Worm (Caenorhabditis elegans) whole organism, L1 larva: ENCODE measurements around the gene Y49F6B.14.

Experiments used
- C04F5.9 ChIP-seq: sonication (generic microtip); optimal IDR thresholded peaks from 2 replicates; lab custom pipeline; 2016; ENCODE audit warnings: missing genetic modification characterization, missing compliant biosample characterization
- C16A3.4 ChIP-seq: fragments of 150-350 bp; optimal IDR thresholded peaks from 2 replicates; lab custom pipeline; 2014; ENCODE audit warnings: missing biosample characterization, missing genetic modification characterization
- F16B12.6 ChIP-seq: fragments of 150-350 bp; optimal IDR thresholded peaks from 2 replicates; lab custom pipeline; 2014; ENCODE audit warnings: missing biosample characterization, missing genetic modification characterization
- blmp-1 ChIP-seq: fragments of 150-350 bp; optimal IDR thresholded peaks from 2 replicates; lab custom pipeline; 2014; ENCODE audit warnings: missing biosample characterization, missing genetic modification characterization
- ceh-82 ChIP-seq, 3 experiments: fragments of 150-350 bp in 1 of 3; sonication (generic microtip) in 2 of 3; optimal IDR thresholded peaks; 2 replicates each; lab custom pipeline; 2014 to 2017; ENCODE audit warnings: missing biosample characterization in 3 of 3, missing genetic modification characterization in 3 of 3
- ceh-88 ChIP-seq: fragments of 200-800 bp; sonication (Bioruptor generic); IDR thresholded peaks from 2 replicates; pipeline ENCODE4 v1.3.6; 2022; ENCODE audit warnings: missing genetic modification characterization, missing compliant biosample characterization
- dpl-1 ChIP-seq, 3 experiments: fragments of 150-350 bp in 2 of 3; sonication (generic microtip) in 1 of 3; optimal IDR thresholded peaks; 2 replicates each; lab custom pipeline; 2014 to 2017; ENCODE audit warnings: missing biosample characterization in 3 of 3, missing genetic modification characterization in 3 of 3, missing genetic modification reagents in 3 of 3
- dsc-1 ChIP-seq: sonication (generic microtip); optimal IDR thresholded peaks from 2 replicates; lab custom pipeline; 2016; ENCODE audit warnings: mild to moderate bottlenecking, missing genetic modification characterization, missing compliant biosample characterization
- efl-1 ChIP-seq, 4 experiments: fragments of 150-350 bp; optimal IDR thresholded peaks in 3 of 4; peaks in 1 of 4; 1 replicate in 1 of 4; 2 replicates in 3 of 4; lab custom pipeline; 2014; ENCODE audit warnings: missing biosample characterization in 2 of 4, missing genetic modification characterization in 2 of 4, missing genetic modification reagents in 2 of 4
- egl-13 ChIP-seq: sonication (generic microtip); optimal IDR thresholded peaks from 2 replicates; lab custom pipeline; 2016; ENCODE audit warnings: missing genotype, missing genetic modification reagents, missing genetic modification characterization, missing compliant biosample characterization
- fkh-10 ChIP-seq: sonication (generic microtip); optimal IDR thresholded peaks from 2 replicates; lab custom pipeline; 2017; ENCODE audit warnings: missing biosample characterization, missing genetic modification reagents, missing genetic modification characterization
- fkh-4 ChIP-seq: sonication (generic microtip); optimal IDR thresholded peaks from 2 replicates; lab custom pipeline; 2016; ENCODE audit warnings: missing compliant biosample characterization, missing genetic modification characterization, borderline replicate concordance
- fkh-8 ChIP-seq: sonication (generic microtip); optimal IDR thresholded peaks from 2 replicates; lab custom pipeline; 2016; ENCODE audit warnings: mild to moderate bottlenecking, missing genetic modification characterization, missing compliant biosample characterization
- fos-1 ChIP-seq: fragments of 150-350 bp; optimal IDR thresholded peaks from 2 replicates; lab custom pipeline; 2014; ENCODE audit warnings: missing biosample characterization, missing genetic modification characterization
- grh-1 ChIP-seq: fragments of 200-800 bp; sonication (Bioruptor generic); IDR thresholded peaks from 2 replicates; pipeline ENCODE4 v1.3.6; 2022; ENCODE audit warnings: missing genetic modification reagents, missing genetic modification characterization, missing compliant biosample characterization
- irx-1 ChIP-seq: sonication (generic microtip); optimal IDR thresholded peaks from 2 replicates; lab custom pipeline; 2016; ENCODE audit warnings: missing genetic modification characterization, missing compliant biosample characterization
- isw-1 ChIP-seq: fragments of 200-800 bp; sonication (Bioruptor generic); IDR thresholded peaks from 2 replicates; pipeline ENCODE4 v1.3.6; 2022; ENCODE audit warnings: missing genetic modification characterization, missing compliant biosample characterization
- lin-13 ChIP-seq: fragments of 150-350 bp; optimal IDR thresholded peaks from 2 replicates; lab custom pipeline; 2014; ENCODE audit warnings: missing biosample characterization, missing genetic modification reagents, missing genetic modification characterization
- lin-14 ChIP-seq: fragments of 200-800 bp; sonication (Bioruptor generic); optimal IDR thresholded peaks from 2 replicates; lab custom pipeline; 2018; ENCODE audit warnings: mild to moderate bottlenecking, missing genetic modification characterization, moderate library complexity, missing compliant biosample characterization
- lin-15B ChIP-seq: fragments of 150-350 bp; sonication (generic microtip); optimal IDR thresholded peaks from 3 replicates; lab custom pipeline; 2014; ENCODE audit warnings: missing biosample characterization, missing genetic modification characterization
- lin-35 ChIP-seq, 2 experiments: fragments of 150-350 bp; optimal IDR thresholded peaks; 2 replicates each; lab custom pipeline; 2014; ENCODE audit warnings: missing biosample characterization in 2 of 2, missing genetic modification characterization in 2 of 2, missing genetic modification reagents in 2 of 2
- lir-3 ChIP-seq: sonication (generic microtip); optimal IDR thresholded peaks from 2 replicates; lab custom pipeline; 2016; ENCODE audit warnings: mild to moderate bottlenecking, missing genetic modification characterization, moderate library complexity, missing compliant biosample characterization; ENCODE audit not compliant: poor library complexity
- lsy-2 ChIP-seq, 2 experiments: fragments of 150-350 bp; optimal IDR thresholded peaks; 2 replicates each; lab custom pipeline; 2014; ENCODE audit warnings: missing biosample characterization in 2 of 2, missing genetic modification characterization in 2 of 2
- mab-9 ChIP-seq: fragments of 200-800 bp; sonication (Bioruptor generic); IDR thresholded peaks from 2 replicates; pipeline ENCODE4 v1.3.6; 2022; ENCODE audit warnings: missing genetic modification reagents, missing genetic modification characterization, missing compliant biosample characterization
- mdl-1 ChIP-seq, 2 experiments: fragments of 150-350 bp; optimal IDR thresholded peaks; 2 replicates each; lab custom pipeline; 2014 to 2017; ENCODE audit warnings: missing biosample characterization in 2 of 2, missing genetic modification characterization in 2 of 2, inconsistent platforms in 1 of 2
- mep-1 ChIP-seq: fragments of 150-350 bp; optimal IDR thresholded peaks from 2 replicates; lab custom pipeline; 2014; ENCODE audit warnings: missing biosample characterization, missing genetic modification characterization
- nhr-19 ChIP-seq: fragments of 200-800 bp; sonication (Bioruptor generic); conservative IDR thresholded peaks from 2 replicates; pipeline ENCODE4 v1.3.6; 2022; ENCODE audit warnings: missing genetic modification characterization, missing compliant biosample characterization
- nhr-20 ChIP-seq: sonication (generic microtip); optimal IDR thresholded peaks from 2 replicates; lab custom pipeline; 2016; ENCODE audit warnings: mild to moderate bottlenecking, missing genetic modification characterization, missing compliant biosample characterization
- nhr-237 ChIP-seq: fragments of 150-350 bp; optimal IDR thresholded peaks from 2 replicates; lab custom pipeline; 2014; ENCODE audit warnings: missing biosample characterization, missing genetic modification characterization
- nhr-47 ChIP-seq: sonication (generic microtip); optimal IDR thresholded peaks from 2 replicates; lab custom pipeline; 2016; ENCODE audit warnings: mild to moderate bottlenecking, missing genetic modification characterization, moderate library complexity, missing compliant biosample characterization
- nhr-71 ChIP-seq: sonication (generic microtip); optimal IDR thresholded peaks from 2 replicates; lab custom pipeline; 2016; ENCODE audit warnings: mild to moderate bottlenecking, missing genetic modification characterization, moderate library complexity, missing compliant biosample characterization
- nhr-77 ChIP-seq: fragments of 150-350 bp; optimal IDR thresholded peaks from 2 replicates; lab custom pipeline; 2014; ENCODE audit warnings: missing biosample characterization, missing genetic modification characterization
- nhr-85 ChIP-seq: sonication (generic microtip); peaks from one replicate; lab custom pipeline; 2016; ENCODE audit warnings: missing genetic modification characterization, inconsistent platforms, missing compliant biosample characterization
- nhr-90 ChIP-seq: sonication (generic microtip); optimal IDR thresholded peaks from 2 replicates; lab custom pipeline; 2016; ENCODE audit warnings: mild to moderate bottlenecking, missing genetic modification characterization, missing compliant biosample characterization; ENCODE audit not compliant: poor library complexity
- pax-3 ChIP-seq: fragments of 200-800 bp; sonication (Bioruptor generic); optimal IDR thresholded peaks from 2 replicates; lab custom pipeline; 2018; ENCODE audit warnings: mild to moderate bottlenecking, missing genetic modification characterization, moderate library complexity, missing compliant biosample characterization
- rnt-1 ChIP-seq: sonication (generic microtip); optimal IDR thresholded peaks from 2 replicates; lab custom pipeline; 2016; ENCODE audit warnings: mild to moderate bottlenecking, missing genetic modification characterization, moderate library complexity, missing compliant biosample characterization
- snpc-4 ChIP-seq: fragments of 150-350 bp; optimal IDR thresholded peaks from 2 replicates; lab custom pipeline; 2014; ENCODE audit warnings: missing biosample characterization, missing genetic modification characterization
- snu-23 ChIP-seq: sonication (generic microtip); optimal IDR thresholded peaks from 2 replicates; lab custom pipeline; 2016; ENCODE audit warnings: missing genetic modification characterization, missing compliant biosample characterization
- swsn-7 ChIP-seq: sonication (generic microtip); optimal IDR thresholded peaks from 2 replicates; lab custom pipeline; 2016; ENCODE audit warnings: missing genetic modification characterization, missing compliant biosample characterization
- tbx-2 ChIP-seq: sonication (generic microtip); optimal IDR thresholded peaks from 2 replicates; lab custom pipeline; 2016; ENCODE audit warnings: missing genetic modification characterization, missing compliant biosample characterization
- unc-86 ChIP-seq: sonication (generic microtip); optimal IDR thresholded peaks from 2 replicates; lab custom pipeline; 2016; ENCODE audit warnings: missing genetic modification characterization, missing compliant biosample characterization
- unc-98 ChIP-seq: fragments of 200-800 bp; sonication (Bioruptor generic); IDR thresholded peaks from 2 replicates; pipeline ENCODE4 v1.3.6; 2022; ENCODE audit warnings: missing genetic modification characterization, missing compliant biosample characterization
- xbp-1 ChIP-seq: sonication (generic microtip); optimal IDR thresholded peaks from 2 replicates; lab custom pipeline; 2016; ENCODE audit warnings: missing genetic modification characterization, missing compliant biosample characterization

Y49F6B.14 gene

ce11 chrII:3524097-3524496 is 8.8 kb upstream of the Y49F6B.14 start, which contains the start of gene col-72:
col-72 (minus strand) TSS chrII:3524197.
- TF ChIP-seq efl-1 (optimal IDR thresholded peaks at IDR 0.05; lab: Kevin White, UChicago) (no peak), efl-1 (GFP tag; optimal IDR thresholded peaks at IDR 0.05 in 1 of 2; lab: Kevin White, UChicago) (peak in 1 of 2 experiments; percentile 50), nhr-47 (tag; lab: Kevin White, UChicago) (no peak), mep-1 (tag; lab: Kevin White, UChicago) (no peak)

- TF ChIP-seq mdl-1 (tag; optimal IDR thresholded peaks at IDR 0.05; lab: Kevin White, UChicago), result peak in 1 of 2 experiments; percentile 27
- peak; percentile 58 for TF ChIP-seq dsc-1 (tag; lab: Kevin White, UChicago)
- TF ChIP-seq unc-86 (tag; lab: Kevin White, UChicago), result peak; percentile 57
- peak; percentile 47 to 73 (median 67) for TF ChIP-seq dpl-1 (GFP tag; optimal IDR thresholded peaks at IDR 0.05; lab: Kevin White, UChicago)
- peak; percentile 45 for TF ChIP-seq mep-1 (tag; lab: Kevin White, UChicago)
- peak; percentile 77 for TF ChIP-seq pax-3
- peak; percentile 84 for TF ChIP-seq lin-15B
- TF ChIP-seq nhr-20 (tag; lab: Kevin White, UChicago), result peak; percentile 79
- TF ChIP-seq fkh-4, result peak; percentile 18
- peak; percentile 67 to 75 for TF ChIP-seq lin-35 (GFP tag; optimal IDR thresholded peaks at IDR 0.05; lab: Kevin White, UChicago)
- peak; percentile 68 for TF ChIP-seq C04F5.9 (tag; lab: Kevin White, UChicago)
- TF ChIP-seq lsy-2 (tag; optimal IDR thresholded peaks at IDR 0.05; lab: Kevin White, UChicago), result peak; percentile 94 to 97
- peak; percentile 51 for TF ChIP-seq C16A3.4 (tag; lab: Kevin White, UChicago)
- peak; percentile 82 for TF ChIP-seq ceh-88 (GFP tag; lab: Robert Waterston, UW)
- peak; percentile 76 for TF ChIP-seq lir-3 (tag; lab: Kevin White, UChicago)
- TF ChIP-seq egl-13 (tag; lab: Kevin White, UChicago), result peak; percentile 45
- TF ChIP-seq nhr-19, result peak; percentile 88
- peak; percentile 57; the same call in 1 of the 2 replicates for TF ChIP-seq unc-98 (GFP tag; lab: Robert Waterston, UW)
- peak; percentile 73 for TF ChIP-seq swsn-7 (tag; lab: Kevin White, UChicago)
- TF ChIP-seq fkh-8 (tag; lab: Kevin White, UChicago), result peak; percentile 79
- peak; percentile 60; the same call in 1 of the 2 replicates for TF ChIP-seq mab-9
- peak; percentile 39 for TF ChIP-seq irx-1 (tag; lab: Kevin White, UChicago)
- TF ChIP-seq ceh-82 (tag; optimal IDR thresholded peaks at IDR 0.05; lab: Kevin White, UChicago), result peak in 2 of 3 experiments; percentile 50 to 54
- peak; percentile 81 for TF ChIP-seq lin-14 (GFP tag; lab: Kevin White, UChicago)
- TF ChIP-seq blmp-1, result peak; percentile 15
- peak; percentile 80 for TF ChIP-seq F16B12.6 (tag; lab: Kevin White, UChicago)
- TF ChIP-seq grh-1, result peak; percentile 83
- TF ChIP-seq efl-1 (optimal IDR thresholded peaks at IDR 0.05; lab: Kevin White, UChicago), result peak; percentile 71 to 79
- peak; percentile 66 to 97 for TF ChIP-seq efl-1 (GFP tag; optimal IDR thresholded peaks at IDR 0.05 in 1 of 2; lab: Kevin White, UChicago)
- TF ChIP-seq nhr-237 (tag; lab: Kevin White, UChicago), result peak; percentile 34
- peak; percentile 43 for TF ChIP-seq fkh-10 (GFP tag; lab: Kevin White, UChicago)
- peak; percentile 70 for TF ChIP-seq nhr-85 (tag; lab: Kevin White, UChicago)
- peak; percentile 61 for TF ChIP-seq lin-13 (GFP tag; lab: Kevin White, UChicago)
- peak; percentile 73 for TF ChIP-seq rnt-1 (tag; lab: Kevin White, UChicago)
- TF ChIP-seq nhr-90, result peak; percentile 40
- peak; percentile 85 for TF ChIP-seq snu-23 (GFP tag; lab: Kevin White, UChicago)
- peak; percentile 87 for TF ChIP-seq nhr-77 (tag; lab: Kevin White, UChicago)
- TF ChIP-seq fos-1, result peak; percentile 25
- peak; percentile 74 for TF ChIP-seq tbx-2 (tag; lab: Kevin White, UChicago)
- TF ChIP-seq nhr-47 (tag; lab: Kevin White, UChicago), result peak; percentile 84
- TF ChIP-seq snpc-4, result peak; percentile 13
- TF ChIP-seq xbp-1 (tag; lab: Kevin White, UChicago), result peak; percentile 69
- TF ChIP-seq nhr-71 (tag; lab: Kevin White, UChicago), result peak; percentile 88
- TF ChIP-seq isw-1 (GFP tag; lab: Robert Waterston, UW), result peak; percentile 81
Observed at ce11 chrII:3523547-3523946, 8.3 kb upstream of the Y49F6B.14 start.
